Fruit fly (Drosophila melanogaster) whole organism, embryonic: Measurements from ENCODE around the gene CG46309.
A peak's percentile ranks its signal among the peaks of the same experiment; 100 is the strongest.

Experiments used
- B-H1 ChIP-seq: fragments of 200-800 bp; sonication (Bioruptor generic); IDR thresholded peaks from 3 replicates; pipeline ENCODE4 v1.3.6; 2022; ENCODE audit warnings: missing biosample characterization, missing genetic modification characterization
- CG11247 ChIP-seq: fragments of 200-800 bp; sonication (Bioruptor generic); IDR thresholded peaks from 2 replicates; pipeline ENCODE4 v1.3.6; 2022; ENCODE audit warnings: missing biosample characterization, missing genetic modification characterization
- CG12769 ChIP-seq: fragments of 200-800 bp; sonication (Bioruptor generic); optimal IDR thresholded peaks from 2 replicates; lab custom pipeline; 2019; ENCODE audit warnings: missing biosample characterization, mild to moderate bottlenecking, missing genetic modification characterization, moderate library complexity
- CG13287 ChIP-seq: fragments of 200-800 bp; sonication (Bioruptor generic); IDR thresholded peaks from 2 replicates; pipeline ENCODE4 v1.3.6; 2022; ENCODE audit warnings: missing biosample characterization, missing genetic modification characterization; ENCODE audit not compliant: partially characterized antibody
- CG16813 ChIP-seq: fragments of 200-800 bp; sonication (Bioruptor generic); IDR thresholded peaks from 3 replicates; pipeline ENCODE4 v1.3.6; 2022; ENCODE audit warnings: missing biosample characterization, missing genetic modification characterization; ENCODE audit not compliant: partially characterized antibody
- CG17361 ChIP-seq: fragments of 200-800 bp; sonication (Bioruptor generic); IDR thresholded peaks from 3 replicates; pipeline ENCODE4 v1.3.6; 2022; ENCODE audit warnings: missing biosample characterization, missing genetic modification characterization
- CG18262 ChIP-seq: fragments of 200-800 bp; optimal IDR thresholded peaks from 3 replicates; lab custom pipeline; 2019; ENCODE audit warnings: missing biosample characterization, mild to moderate bottlenecking, missing genetic modification characterization, moderate library complexity
- CG2678 ChIP-seq: fragments of 200-800 bp; sonication (Bioruptor generic); optimal IDR thresholded peaks from 3 replicates; lab custom pipeline; 2019; ENCODE audit warnings: missing biosample characterization, mild to moderate bottlenecking, missing genetic modification characterization, moderate library complexity
- CG31388 ChIP-seq: fragments of 200-800 bp; sonication (Bioruptor generic); optimal IDR thresholded peaks from 2 replicates; lab custom pipeline; 2016; ENCODE audit warnings: missing biosample characterization, missing genetic modification characterization
- CG3163 ChIP-seq: fragments of 200-800 bp; sonication (Bioruptor generic); optimal IDR thresholded peaks from 3 replicates; lab custom pipeline; 2016; ENCODE audit warnings: missing biosample characterization, missing genetic modification characterization
- CG32772 ChIP-seq: fragments of 200-800 bp; sonication (Bioruptor generic); IDR thresholded peaks from 2 replicates; pipeline ENCODE4 v1.3.6; 2022; ENCODE audit warnings: missing biosample characterization, missing genetic modification characterization
- CG3847 ChIP-seq: fragments of 200-800 bp; sonication (Bioruptor generic); IDR thresholded peaks from 2 replicates; pipeline ENCODE4 v1.3.6; 2022; ENCODE audit warnings: missing biosample characterization, missing genetic modification characterization
- CG8089 ChIP-seq: fragments of 200-800 bp; sonication (Bioruptor generic); optimal IDR thresholded peaks from 3 replicates; lab custom pipeline; 2016; ENCODE audit warnings: missing biosample characterization, missing genetic modification characterization
- CG8359 ChIP-seq: fragments of 200-800 bp; sonication (Bioruptor generic); optimal IDR thresholded peaks from 2 replicates; lab custom pipeline; 2017; ENCODE audit warnings: missing biosample characterization, mild to moderate bottlenecking, missing genetic modification characterization, borderline replicate concordance
- CG8478 ChIP-seq: fragments of >200 bp; optimal IDR thresholded peaks from 2 replicates; lab custom pipeline; 2018
- CG8765 ChIP-seq: fragments of 200-800 bp; sonication (Bioruptor generic); IDR thresholded peaks from 2 replicates; pipeline ENCODE4 v1.3.6; 2022; ENCODE audit warnings: missing biosample characterization, missing genetic modification characterization
- CG8944 ChIP-seq: fragments of 200-800 bp; sonication (Bioruptor generic); optimal IDR thresholded peaks from 3 replicates; lab custom pipeline; 2016; ENCODE audit warnings: missing biosample characterization, missing genetic modification characterization
- CG9817 ChIP-seq: fragments of 200-800 bp; sonication (Bioruptor generic); optimal IDR thresholded peaks from 2 replicates; lab custom pipeline; 2018; ENCODE audit warnings: missing biosample characterization, mild to moderate bottlenecking, missing genetic modification characterization, moderate library complexity
- CHES-1-like ChIP-seq: fragments of 200-800 bp; sonication (Bioruptor generic); optimal IDR thresholded peaks from 2 replicates; lab custom pipeline; 2016; ENCODE audit warnings: missing biosample characterization, missing genetic modification characterization
- Chrac-16 ChIP-seq: fragments of 200-800 bp; sonication (Bioruptor generic); optimal IDR thresholded peaks from 3 replicates; lab custom pipeline; 2016; ENCODE audit warnings: missing biosample characterization, missing genetic modification characterization
- Dbx ChIP-seq: fragments of 200-800 bp; sonication (Bioruptor generic); IDR thresholded peaks from 3 replicates; pipeline ENCODE4 v1.3.6; 2022; ENCODE audit warnings: missing biosample characterization, missing genetic modification characterization
- Deaf1 ChIP-seq: fragments of 200-800 bp; optimal IDR thresholded peaks from 3 replicates; lab custom pipeline; 2019; ENCODE audit warnings: missing biosample characterization, mild to moderate bottlenecking, missing genetic modification characterization, moderate library complexity
- HmgZ ChIP-seq: fragments of 200-800 bp; sonication (Bioruptor generic); optimal IDR thresholded peaks from 2 replicates; lab custom pipeline; 2018; ENCODE audit warnings: missing biosample characterization, mild to moderate bottlenecking, missing genetic modification characterization
- Hmx ChIP-seq: fragments of 200-800 bp; sonication (Bioruptor generic); optimal IDR thresholded peaks from 2 replicates; lab custom pipeline; 2016; ENCODE audit warnings: missing biosample characterization, missing genetic modification characterization
- Hsf ChIP-seq: fragments of 200-800 bp; sonication (Bioruptor generic); optimal IDR thresholded peaks from 3 replicates; lab custom pipeline; 2016; ENCODE audit warnings: missing biosample characterization, missing genetic modification characterization
- Ravus ChIP-seq: fragments of 200-800 bp; sonication (Bioruptor generic); IDR thresholded peaks from 2 replicates; pipeline ENCODE4 v1.3.6; 2022; ENCODE audit warnings: missing biosample characterization, missing genetic modification characterization
- Stat92E ChIP-seq, 3 experiments: fragments of >200 bp in 2 of 3; fragments of 200-800 bp in 1 of 3; sonication (Bioruptor generic) in 1 of 3; optimal IDR thresholded peaks; 2 replicates each; lab custom pipeline; 2017 to 2019; ENCODE audit warnings: missing biosample characterization in 3 of 3, missing genetic modification characterization in 3 of 3, mild to moderate bottlenecking in 1 of 3, moderate library complexity in 1 of 3
- YL-1 ChIP-seq: fragments of 200-800 bp; sonication (Bioruptor generic); optimal IDR thresholded peaks from 3 replicates; lab custom pipeline; 2017; ENCODE audit warnings: missing biosample characterization, mild to moderate bottlenecking, missing genetic modification characterization
- aop ChIP-seq: fragments of 200-800 bp; sonication (Bioruptor generic); IDR thresholded peaks from 2 replicates; pipeline ENCODE4 v1.3.6; 2022; ENCODE audit warnings: missing biosample characterization, missing genetic modification characterization
- bcd ChIP-seq: fragments of 200-800 bp; sonication (Bioruptor generic); optimal IDR thresholded peaks from 2 replicates; lab custom pipeline; 2017; ENCODE audit warnings: missing biosample characterization, mild to moderate bottlenecking, missing genetic modification characterization
- crp ChIP-seq, 2 experiments: fragments of 200-800 bp; sonication (Bioruptor generic); optimal IDR thresholded peaks; 2 replicates in 1 of 2; 3 replicates in 1 of 2; lab custom pipeline; 2017; ENCODE audit warnings: missing biosample characterization in 2 of 2, missing genetic modification characterization in 2 of 2, mild to moderate bottlenecking in 1 of 2, moderate library complexity in 1 of 2
- dysf ChIP-seq: fragments of 200-800 bp; sonication (Bioruptor generic); IDR thresholded peaks from 3 replicates; pipeline ENCODE4 v1.3.6; 2022; ENCODE audit warnings: missing biosample characterization, missing genetic modification characterization
- gce ChIP-seq: fragments of 200-800 bp; sonication (Bioruptor generic); IDR thresholded peaks from 3 replicates; pipeline ENCODE4 v1.3.6; 2022; ENCODE audit warnings: missing biosample characterization, missing genetic modification characterization
- grau ChIP-seq: fragments of 200-800 bp; optimal IDR thresholded peaks from 3 replicates; lab custom pipeline; 2019; ENCODE audit warnings: missing biosample characterization, mild to moderate bottlenecking, missing genetic modification characterization, moderate library complexity
- gsb ChIP-seq: fragments of 200-800 bp; sonication (Bioruptor generic); IDR thresholded peaks from 2 replicates; pipeline ENCODE4 v1.3.6; 2022; ENCODE audit warnings: missing biosample characterization, missing genetic modification characterization
- her ChIP-seq: fragments of 200-800 bp; sonication (Bioruptor generic); optimal IDR thresholded peaks from 2 replicates; lab custom pipeline; 2016; ENCODE audit warnings: missing biosample characterization, missing genetic modification characterization
- insv ChIP-seq, 2 experiments: fragments of 200-800 bp; sonication (Bioruptor generic); optimal IDR thresholded peaks; 3 replicates each; lab custom pipeline; 2016 to 2018; ENCODE audit warnings: missing biosample characterization in 2 of 2, missing genetic modification characterization in 2 of 2
- kah ChIP-seq: fragments of 200-800 bp; sonication (Bioruptor generic); optimal IDR thresholded peaks from 2 replicates; lab custom pipeline; 2018; ENCODE audit warnings: missing biosample characterization, mild to moderate bottlenecking, missing genetic modification characterization
- lbe ChIP-seq: fragments of 200-800 bp; sonication (Bioruptor generic); optimal IDR thresholded peaks from 2 replicates; lab custom pipeline; 2016; ENCODE audit warnings: missing biosample characterization, mild to moderate bottlenecking, missing genetic modification characterization
- lola ChIP-seq, 3 experiments: fragments of >200 bp in 2 of 3; fragments of 200-800 bp in 1 of 3; sonication (Bioruptor generic) in 1 of 3; optimal IDR thresholded peaks; 2 replicates each; lab custom pipeline; 2017 to 2019; ENCODE audit warnings: missing biosample characterization in 3 of 3, missing genetic modification characterization in 3 of 3, mild to moderate bottlenecking in 1 of 3, moderate library complexity in 1 of 3
- maf-S ChIP-seq: fragments of 200-800 bp; sonication (Bioruptor generic); optimal IDR thresholded peaks from 2 replicates; lab custom pipeline; 2016; ENCODE audit warnings: missing biosample characterization, missing genetic modification characterization
- nau ChIP-seq: fragments of 200-800 bp; sonication (Bioruptor generic); optimal IDR thresholded peaks from 3 replicates; lab custom pipeline; 2017; ENCODE audit warnings: missing biosample characterization, mild to moderate bottlenecking, missing genetic modification characterization, missing genetic modification reagents
- onecut ChIP-seq: fragments of 200-800 bp; sonication (Bioruptor generic); IDR thresholded peaks from 2 replicates; pipeline ENCODE4 v1.3.6; 2022; ENCODE audit warnings: missing biosample characterization, missing genetic modification characterization
- p53 ChIP-seq: fragments of 200-800 bp; sonication (Bioruptor generic); optimal IDR thresholded peaks from 2 replicates; lab custom pipeline; 2016; ENCODE audit warnings: missing biosample characterization, missing genetic modification characterization
- pan ChIP-seq, 4 experiments: fragments of >200 bp in 3 of 4; fragments of 200-800 bp in 1 of 4; sonication (Bioruptor generic) in 1 of 4; optimal IDR thresholded peaks in 3 of 4; IDR thresholded peaks in 1 of 4; 2 replicates each; pipeline versions ENCODE4 v1.3.6 to Lab custom; 2017 to 2022; ENCODE audit warnings: missing biosample characterization in 2 of 4, missing genetic modification characterization in 2 of 4, mixed read lengths in 1 of 4
- pb ChIP-seq: fragments of 200-800 bp; sonication (Bioruptor generic); optimal IDR thresholded peaks from 3 replicates; lab custom pipeline; 2016; ENCODE audit warnings: missing biosample characterization, missing genetic modification characterization
- slp2 ChIP-seq: fragments of 200-800 bp; sonication (Bioruptor generic); optimal IDR thresholded peaks from 2 replicates; lab custom pipeline; 2016; ENCODE audit warnings: missing biosample characterization, missing genetic modification characterization
- tap ChIP-seq: fragments of 200-800 bp; optimal IDR thresholded peaks from 3 replicates; lab custom pipeline; 2019; ENCODE audit warnings: missing biosample characterization, mild to moderate bottlenecking, missing genetic modification characterization, moderate library complexity
- yki ChIP-seq: fragments of >200 bp; optimal IDR thresholded peaks from 3 replicates; lab custom pipeline; 2018

CG46309 gene

DNA sequence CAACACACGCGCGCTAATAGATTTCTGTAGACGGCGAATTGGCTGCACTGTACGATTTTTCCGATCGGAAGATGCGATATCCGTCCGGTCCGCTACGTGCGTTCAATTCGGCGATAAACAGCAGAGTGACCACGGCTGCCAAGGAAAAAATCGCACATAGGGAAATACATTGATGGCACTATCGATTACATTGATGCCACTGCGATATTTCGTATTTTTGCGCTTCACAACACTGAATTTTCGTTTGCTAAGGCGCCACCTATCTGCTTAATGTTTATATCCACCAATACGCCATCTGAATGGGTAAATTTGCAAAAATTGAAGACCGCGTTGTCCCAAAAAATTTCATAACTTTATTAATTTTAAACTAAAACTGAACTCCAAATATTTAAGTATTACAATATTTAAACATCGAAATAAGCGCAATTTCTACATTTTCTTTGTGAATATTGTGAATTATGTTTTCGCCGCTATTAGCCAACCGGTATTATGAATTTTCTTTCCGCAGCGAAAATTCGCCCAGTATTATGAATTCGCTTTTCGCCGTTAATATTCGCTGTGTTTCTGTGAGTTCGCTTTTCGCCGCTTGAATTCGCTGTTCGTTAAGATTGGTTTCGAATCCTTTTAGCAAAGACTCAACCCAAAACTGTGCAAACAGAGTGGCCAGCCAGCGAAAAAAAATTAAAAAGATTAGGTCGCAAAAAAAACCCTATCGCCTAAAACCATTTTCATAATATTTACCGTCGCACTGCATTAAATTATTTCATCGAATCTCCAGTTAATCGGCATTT, 36.2 kb upstream of the CG46309 start, which contains the start of the genes crp and pkaap (continued):
- TF ChIP-seq nau (GFP tag; lab: Kevin White, UChicago) (no peak), maf-S (GFP tag; lab: Kevin White, UChicago) (peak; percentile 88), Ravus (GFP tag; lab: Robert Waterston, UW) (no peak), gce (GFP tag; lab: Robert Waterston, UW) (no peak), lola (GFP tag; optimal IDR thresholded peaks at IDR 0.05; lab: Kevin White, UChicago) (peak in 1 of 3 experiments; percentile 14), Dbx (GFP tag; lab: Robert Waterston, UW) (no peak), CG3847 (no peak), CG8944 (GFP tag; lab: Kevin White, UChicago) (peak; percentile 93), dysf (no peak), HmgZ (tag; lab: Kevin White, UChicago) (peak; percentile 78), Chrac-16 (GFP tag; lab: Kevin White, UChicago) (peak; percentile 88), YL-1 (GFP tag; lab: Kevin White, UChicago) (peak; percentile 75), gsb (no peak), CG17361 (GFP tag; lab: Robert Waterston, UW) (no peak), pan (optimal IDR thresholded peaks at IDR 0.05; lab: Kevin White, UChicago) (no peak), pan (GFP tag; optimal IDR thresholded peaks at IDR 0.05 in 1 of 2, IDR thresholded peaks at IDR 0.05 in 1 of 2) (no peak), CG11247 (no peak), grau (peak; percentile 69), CG13287 (no peak), crp (GFP tag; optimal IDR thresholded peaks at IDR 0.05; lab: Kevin White, UChicago) (peak; percentile 2 to 78), bcd (GFP tag; lab: Kevin White, UChicago) (peak; percentile 69), CG2678 (tag; lab: Kevin White, UChicago) (no peak), Hsf (peak; percentile 91), pb (GFP tag; lab: Kevin White, UChicago) (peak; percentile 54), Hmx (GFP tag; lab: Kevin White, UChicago) (peak; percentile 78), insv (GFP tag; optimal IDR thresholded peaks at IDR 0.05; lab: Kevin White, UChicago) (peak in 1 of 2 experiments; percentile 77), tap (peak; percentile 35), CG12769 (tag; lab: Kevin White, UChicago) (no peak), CG8359 (GFP tag; lab: Kevin White, UChicago) (peak; percentile 26), CG32772 (no peak), CG8478 (lab: Kevin White, UChicago) (no peak), CG9817 (tag; lab: Kevin White, UChicago) (peak; percentile 70), Deaf1 (peak; percentile 47), CHES-1-like (GFP tag; lab: Kevin White, UChicago) (peak; percentile 91), onecut (GFP tag; lab: Robert Waterston, UW) (peak; percentile 78), aop (no peak), CG3163 (GFP tag; lab: Kevin White, UChicago) (peak; percentile 73), p53 (GFP tag; lab: Kevin White, UChicago) (no peak), CG8765 (GFP tag; lab: Robert Waterston, UW) (no peak), CG16813 (no peak), CG31388 (peak; percentile 66), kah (GFP tag; lab: Kevin White, UChicago) (no peak), her (GFP tag; lab: Kevin White, UChicago) (peak; percentile 84), slp2 (GFP tag; lab: Kevin White, UChicago) (peak; percentile 86), Stat92E (GFP tag; optimal IDR thresholded peaks at IDR 0.05; lab: Kevin White, UChicago) (peak in 1 of 3 experiments; percentile 84), lbe (peak; percentile 90), B-H1 (no peak), yki (no peak), CG8089 (GFP tag; lab: Kevin White, UChicago) (peak; percentile 78), CG18262 (tag; lab: Kevin White, UChicago) (peak; percentile 65)
